Comparison of ENCODE assay signal across 2 worm cellular contexts in the genomic region with DNA sequence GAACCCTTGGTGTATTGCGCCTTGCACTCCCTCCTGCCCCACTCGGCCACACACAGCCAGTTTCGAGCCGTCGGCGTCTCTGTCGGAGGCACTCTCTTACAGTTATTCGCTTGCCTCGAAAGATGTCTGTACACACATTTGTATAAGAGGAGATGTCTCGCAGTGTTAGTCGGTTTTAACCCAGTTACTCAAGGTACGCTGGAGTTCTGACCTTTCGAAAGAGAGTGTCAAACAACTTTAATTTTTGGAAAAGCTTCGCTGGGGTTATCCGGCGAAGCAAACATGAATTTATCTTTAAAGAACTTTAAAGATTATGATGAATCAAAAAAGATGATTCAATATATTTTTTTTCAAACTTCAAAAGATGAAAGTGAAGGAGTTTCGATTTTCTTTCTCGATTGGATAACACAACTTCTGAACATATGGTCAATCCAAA.
TF ChIP-seq lines count a peak whose summit lies in the region.

No protein-coding gene starts in this region.

TF ChIP-seq in whole organism, L4 larva, 104 proteins besides CTCF, POLR2A, EP300 and RAD21 (continued from another document):
- TF ChIP-seq nhr-102 (tag; optimal IDR thresholded peaks at IDR 0.05; lab: Kevin White, UChicago), result peak; percentile 98
- TF ChIP-seq lin-39 (tag; optimal IDR thresholded peaks at IDR 0.05; lab: Kevin White, UChicago), result peak; percentile 85
- peak; percentile 43 for TF ChIP-seq daf-12 (tag; optimal IDR thresholded peaks at IDR 0.05; lab: Kevin White, UChicago)
- TF ChIP-seq ceh-20 (GFP tag; IDR thresholded peaks at IDR 0.05; lab: Robert Waterston, UW), result peak; percentile 99
- TF ChIP-seq ama-1 (optimal IDR thresholded peaks at IDR 0.05; lab: Kevin White, UChicago), result peak; percentile 100
- TF ChIP-seq dmd-9 (GFP tag; IDR thresholded peaks at IDR 0.05; lab: Robert Waterston, UW), result peak; percentile 99
- peak; percentile 53 for TF ChIP-seq pqm-1 (tag; optimal IDR thresholded peaks at IDR 0.05; lab: Kevin White, UChicago)
- peak; percentile 47 for TF ChIP-seq ztf-11 (tag; optimal IDR thresholded peaks at IDR 0.05; lab: Kevin White, UChicago)
- TF ChIP-seq fkh-10 (GFP tag; optimal IDR thresholded peaks at IDR 0.05; lab: Kevin White, UChicago), result peak; percentile 100
- TF ChIP-seq gei-8 (GFP tag; optimal IDR thresholded peaks at IDR 0.05; lab: Kevin White, UChicago), result peak; percentile 94
- peak; percentile 91 for TF ChIP-seq zip-2 (tag; optimal IDR thresholded peaks at IDR 0.05; lab: Kevin White, UChicago)
- peak; percentile 89 for TF ChIP-seq cey-2 (tag; optimal IDR thresholded peaks at IDR 0.05; lab: Kevin White, UChicago; ENCODE audit: borderline replicate concordance, insufficient read depth)
- peak; percentile 96 for TF ChIP-seq arid-1 (GFP tag; conservative IDR thresholded peaks at IDR 0.05; lab: Robert Waterston, UW)
- peak; percentile 96 for TF ChIP-seq mes-2 (tag; optimal IDR thresholded peaks at IDR 0.05; lab: Kevin White, UChicago; ENCODE audit: poor library complexity, severe bottlenecking)
- TF ChIP-seq nhr-11 (tag; optimal IDR thresholded peaks at IDR 0.05; lab: Kevin White, UChicago), result peak; percentile 98
- TF ChIP-seq madf-5 (GFP tag; IDR thresholded peaks at IDR 0.05; lab: Robert Waterston, UW), result peak; percentile 5 to 96; a peak in 3 of 4 replicates
- peak; percentile 98 for TF ChIP-seq nhr-77 (tag; optimal IDR thresholded peaks at IDR 0.05; lab: Kevin White, UChicago)
- TF ChIP-seq T26A8.4 (GFP tag; IDR thresholded peaks at IDR 0.05; lab: Robert Waterston, UW), result peak; percentile 100
- peak; percentile 44 for TF ChIP-seq ceh-62 (tag; optimal IDR thresholded peaks at IDR 0.05; lab: Kevin White, UChicago)
- TF ChIP-seq aha-1 (tag; lab: Kevin White, UChicago), result peak; percentile 100
- TF ChIP-seq ZK546.5 (tag; optimal IDR thresholded peaks at IDR 0.05; lab: Kevin White, UChicago), result peak; percentile 58 to 72
- peak; percentile 98 for TF ChIP-seq lin-13 (GFP tag; optimal IDR thresholded peaks at IDR 0.05; lab: Kevin White, UChicago)
- TF ChIP-seq zfp-2 (tag; optimal IDR thresholded peaks at IDR 0.05; lab: Kevin White, UChicago), result peak; percentile 87
- peak; percentile 96 for TF ChIP-seq nhr-25 (tag; optimal IDR thresholded peaks at IDR 0.05; lab: Kevin White, UChicago; ENCODE audit: borderline replicate concordance, insufficient read depth)
- peak; percentile 94 to 95 for TF ChIP-seq mdl-1 (tag; optimal IDR thresholded peaks at IDR 0.05; lab: Kevin White, UChicago)
- peak; percentile 99 for TF ChIP-seq dmd-6 (GFP tag; IDR thresholded peaks at IDR 0.05; lab: Robert Waterston, UW)
- peak; percentile 91 for TF ChIP-seq ceh-32 (tag; optimal IDR thresholded peaks at IDR 0.05; lab: Kevin White, UChicago; ENCODE audit: poor library complexity)
- peak; percentile 94 to 97 for TF ChIP-seq lsy-2 (tag; optimal IDR thresholded peaks at IDR 0.05; lab: Kevin White, UChicago)
- TF ChIP-seq hlh-30 (tag; optimal IDR thresholded peaks at IDR 0.05; lab: Kevin White, UChicago; ENCODE audit: insufficient read depth), result peak; percentile 96
- TF ChIP-seq ceh-28 (tag; optimal IDR thresholded peaks at IDR 0.05; lab: Kevin White, UChicago), result peak; percentile 49
- peak; percentile 83 for TF ChIP-seq set-16 (GFP tag; IDR thresholded peaks at IDR 0.05; lab: Robert Waterston, UW)
- TF ChIP-seq fos-1 (tag; optimal IDR thresholded peaks at IDR 0.05; lab: Kevin White, UChicago), result peak; percentile 97
- peak; percentile 97 for TF ChIP-seq nhr-48 (tag; optimal IDR thresholded peaks at IDR 0.05; lab: Kevin White, UChicago)
- peak; percentile 89 for TF ChIP-seq nhr-111 (GFP tag; optimal IDR thresholded peaks at IDR 0.05; lab: Kevin White, UChicago)
- peak; percentile 85 to 100 for TF ChIP-seq unc-62 (GFP tag; optimal IDR thresholded peaks at IDR 0.05 in 1 of 2; lab: Kevin White, UChicago)
- TF ChIP-seq unc-62 (tag; optimal IDR thresholded peaks at IDR 0.05; lab: Kevin White, UChicago), result peak; percentile 50
- TF ChIP-seq ztf-7 (tag; optimal IDR thresholded peaks at IDR 0.05; lab: Kevin White, UChicago), result peak; percentile 91
- TF ChIP-seq vab-7 (GFP tag; IDR thresholded peaks at IDR 0.05; lab: Robert Waterston, UW), result peak; percentile 87
- peak; percentile 48 for TF ChIP-seq attf-4 (tag; optimal IDR thresholded peaks at IDR 0.05; lab: Kevin White, UChicago)
- peak; percentile 95 for TF ChIP-seq lin-38 (GFP tag; IDR thresholded peaks at IDR 0.05; lab: Robert Waterston, UW)
- peak; percentile 99 for TF ChIP-seq ctbp-1 (GFP tag; IDR thresholded peaks at IDR 0.05; lab: Robert Waterston, UW)
- TF ChIP-seq mep-1 (tag; optimal IDR thresholded peaks at IDR 0.05; lab: Kevin White, UChicago), result peak; percentile 99
- peak; percentile 82 for TF ChIP-seq sdz-12 (GFP tag; optimal IDR thresholded peaks at IDR 0.05; lab: Kevin White, UChicago)
- TF ChIP-seq egl-43 (GFP tag; IDR thresholded peaks at IDR 0.05; lab: Robert Waterston, UW), result peak; percentile 99
- TF ChIP-seq zag-1 (tag; optimal IDR thresholded peaks at IDR 0.05; lab: Kevin White, UChicago), result peak; percentile 97
- peak; percentile 96 for TF ChIP-seq zfp-3 (GFP tag; conservative IDR thresholded peaks at IDR 0.05; lab: Robert Waterston, UW)
- TF ChIP-seq spr-3 (GFP tag; optimal IDR thresholded peaks at IDR 0.05; lab: Kevin White, UChicago), result peak; percentile 97
- peak; percentile 88 to 94 for TF ChIP-seq hif-1 (tag; optimal IDR thresholded peaks at IDR 0.05; lab: Kevin White, UChicago)
- peak; percentile 78 for TF ChIP-seq ZK337.2 (GFP tag; IDR thresholded peaks at IDR 0.05; lab: Robert Waterston, UW)
- TF ChIP-seq nhr-237 (tag; optimal IDR thresholded peaks at IDR 0.05; lab: Kevin White, UChicago), result peak; percentile 70
- peak; percentile 89 to 97 for TF ChIP-seq daf-16 (GFP tag; optimal IDR thresholded peaks at IDR 0.05; lab: Kevin White, UChicago)
- TF ChIP-seq daf-16 (tag; optimal IDR thresholded peaks at IDR 0.05; lab: Kevin White, UChicago), result peak; percentile 89
- TF ChIP-seq mxl-3 (GFP tag; optimal IDR thresholded peaks at IDR 0.05; lab: Kevin White, UChicago), result peak; percentile 89

TF ChIP-seq in whole organism, late embryonic, 69 proteins besides CTCF, POLR2A, EP300 and RAD21 (continued from another document):
- TF ChIP-seq lin-11 (tag; optimal IDR thresholded peaks at IDR 0.05; lab: Kevin White, UChicago) (peak; percentile 63), ceh-14 (tag; optimal IDR thresholded peaks at IDR 0.05; lab: Kevin White, UChicago) (peak; percentile 94), C08G9.2 (tag; optimal IDR thresholded peaks at IDR 0.05; lab: Kevin White, UChicago) (peak; percentile 82), ceh-30 (tag; optimal IDR thresholded peaks at IDR 0.05; lab: Kevin White, UChicago) (peak; percentile 79), ztf-16 (tag; optimal IDR thresholded peaks at IDR 0.05; lab: Kevin White, UChicago) (peak; percentile 83), hlh-6 (tag; optimal IDR thresholded peaks at IDR 0.05; lab: Kevin White, UChicago) (peak; percentile 65), fkh-6 (tag; optimal IDR thresholded peaks at IDR 0.05; lab: Kevin White, UChicago) (peak; percentile 72), ceh-48 (tag; optimal IDR thresholded peaks at IDR 0.05; lab: Kevin White, UChicago) (peak; percentile 41), sdc-2 (tag; optimal IDR thresholded peaks at IDR 0.05; lab: Kevin White, UChicago) (peak; percentile 74), fax-1 (tag; optimal IDR thresholded peaks at IDR 0.05; lab: Kevin White, UChicago) (peak; percentile 65), hlh-15 (tag; optimal IDR thresholded peaks at IDR 0.05; lab: Kevin White, UChicago) (peak; percentile 65)
